Fruit fly (Drosophila melanogaster) whole organism, prepupa: ENCODE results near the gene CG31199.

ENCODE experiments used
- CG10631 ChIP-seq: fragments of 200-800 bp; sonication (Bioruptor generic); optimal IDR thresholded peaks from 2 replicates; lab custom pipeline; 2016; ENCODE audit warnings: missing biosample characterization, missing genetic modification characterization
- CG10669 ChIP-seq: fragments of 200-800 bp; sonication (Bioruptor generic); optimal IDR thresholded peaks from 3 replicates; lab custom pipeline; 2018; ENCODE audit warnings: missing biosample characterization, mild to moderate bottlenecking, missing genetic modification characterization, moderate library complexity
- CG15336 ChIP-seq: fragments of 200-800 bp; sonication (Bioruptor generic); IDR thresholded peaks from 2 replicates; pipeline ENCODE4 v1.3.6; 2022; ENCODE audit warnings: missing biosample characterization, missing genetic modification characterization
- CG1621 ChIP-seq: fragments of 200-800 bp; sonication (Bioruptor generic); optimal IDR thresholded peaks from 3 replicates; lab custom pipeline; 2018; ENCODE audit warnings: missing biosample characterization, mild to moderate bottlenecking, missing genetic modification characterization
- CG16779 ChIP-seq: fragments of 200-800 bp; sonication (Bioruptor generic); optimal IDR thresholded peaks from 3 replicates; lab custom pipeline; 2017; ENCODE audit warnings: missing biosample characterization, mild to moderate bottlenecking, missing genetic modification characterization
- CG3032 ChIP-seq: fragments of 200-800 bp; optimal IDR thresholded peaks from 2 replicates; lab custom pipeline; 2019; ENCODE audit warnings: missing biosample characterization, mild to moderate bottlenecking, missing genetic modification characterization, moderate library complexity
- CG31627 ChIP-seq: fragments of 200-800 bp; sonication (Bioruptor generic); optimal IDR thresholded peaks from 3 replicates; lab custom pipeline; 2016; ENCODE audit warnings: missing biosample characterization, missing genetic modification characterization
- CG32006 ChIP-seq: fragments of 200-800 bp; sonication (Bioruptor generic); optimal IDR thresholded peaks from 3 replicates; lab custom pipeline; 2017; ENCODE audit warnings: missing biosample characterization, mild to moderate bottlenecking, missing genetic modification characterization
- CG34406 ChIP-seq: fragments of 200-800 bp; sonication (Bioruptor generic); optimal IDR thresholded peaks from 3 replicates; lab custom pipeline; 2016; ENCODE audit warnings: missing biosample characterization, missing genetic modification characterization
- CG6163 ChIP-seq: fragments of 200-800 bp; sonication (Bioruptor generic); IDR thresholded peaks from 3 replicates; pipeline ENCODE4 v1.3.6; 2022; ENCODE audit warnings: missing biosample characterization, missing genetic modification characterization
- CG6276 ChIP-seq: fragments of 200-800 bp; sonication (Bioruptor generic); optimal IDR thresholded peaks from 2 replicates; lab custom pipeline; 2017; ENCODE audit warnings: missing biosample characterization, mild to moderate bottlenecking, missing genetic modification characterization
- CG6808 ChIP-seq: fragments of 200-800 bp; sonication (Bioruptor generic); optimal IDR thresholded peaks from 3 replicates; lab custom pipeline; 2017; ENCODE audit warnings: missing biosample characterization, missing genetic modification characterization, mild to moderate bottlenecking, moderate library complexity, missing genetic modification reagents
- CG8119 ChIP-seq: fragments of 200-800 bp; sonication (Bioruptor generic); IDR thresholded peaks from 3 replicates; pipeline ENCODE4 v1.3.6; 2022; ENCODE audit warnings: missing biosample characterization, missing genetic modification characterization
- CG8632 ChIP-seq: fragments of 200-800 bp; sonication (Bioruptor generic); optimal IDR thresholded peaks from 3 replicates; lab custom pipeline; 2016; ENCODE audit warnings: missing biosample characterization, missing genetic modification characterization
- CG9139 ChIP-seq: fragments of 200-800 bp; sonication (Bioruptor generic); optimal IDR thresholded peaks from 3 replicates; lab custom pipeline; 2017; ENCODE audit warnings: missing biosample characterization, mild to moderate bottlenecking, missing genetic modification characterization
- Eip75B ChIP-seq: fragments of 200-800 bp; sonication (Bioruptor generic); optimal IDR thresholded peaks from 3 replicates; lab custom pipeline; 2016; ENCODE audit warnings: missing biosample characterization, missing genetic modification characterization
- Eip78C ChIP-seq: fragments of 200-800 bp; sonication (Bioruptor generic); peaks from one replicate; lab custom pipeline; 2016; ENCODE audit warnings: missing biosample characterization, missing genetic modification characterization
- Eip93F ChIP-seq: fragments of 200-800 bp; sonication (Bioruptor generic); optimal IDR thresholded peaks from 2 replicates; lab custom pipeline; 2016; ENCODE audit warnings: missing biosample characterization, mild to moderate bottlenecking, missing genetic modification characterization
- Ets21C ChIP-seq: fragments of 200-800 bp; sonication (Bioruptor generic); optimal IDR thresholded peaks from 3 replicates; lab custom pipeline; 2016; ENCODE audit warnings: missing biosample characterization, missing genetic modification characterization
- Hr38 ChIP-seq: sonication (Bioruptor generic); optimal IDR thresholded peaks from 2 replicates; lab custom pipeline; 2016; ENCODE audit warnings: missing biosample characterization, missing genetic modification characterization
- Hr39 ChIP-seq: fragments of 200-800 bp; sonication (Bioruptor generic); optimal IDR thresholded peaks from 2 replicates; lab custom pipeline; 2016; ENCODE audit warnings: missing biosample characterization, missing genetic modification characterization
- Hr4 ChIP-seq: fragments of 200-800 bp; sonication (Bioruptor generic); optimal IDR thresholded peaks from 3 replicates; lab custom pipeline; 2016; ENCODE audit warnings: missing biosample characterization, missing genetic modification characterization
- Met ChIP-seq: fragments of 200-800 bp; sonication (Bioruptor generic); optimal IDR thresholded peaks from 3 replicates; lab custom pipeline; 2016; ENCODE audit warnings: missing biosample characterization, missing genetic modification characterization
- Smox ChIP-seq: fragments of 200-800 bp; sonication (Bioruptor generic); optimal IDR thresholded peaks from 3 replicates; lab custom pipeline; 2016; ENCODE audit warnings: missing biosample characterization, missing genetic modification characterization
- Sox102F ChIP-seq: fragments of 200-800 bp; sonication (Bioruptor generic); optimal IDR thresholded peaks from 2 replicates; lab custom pipeline; 2016; ENCODE audit warnings: missing biosample characterization, mild to moderate bottlenecking, missing genetic modification characterization
- Sox15 ChIP-seq: fragments of 200-800 bp; sonication (Bioruptor generic); optimal IDR thresholded peaks from 3 replicates; lab custom pipeline; 2016; ENCODE audit warnings: missing biosample characterization, missing genetic modification characterization
- achi ChIP-seq: fragments of 200-800 bp; sonication (Bioruptor generic); optimal IDR thresholded peaks from 3 replicates; lab custom pipeline; 2016; ENCODE audit warnings: missing biosample characterization, missing genetic modification characterization
- acj6 ChIP-seq: fragments of 200-800 bp; sonication (Bioruptor generic); optimal IDR thresholded peaks from 3 replicates; lab custom pipeline; 2016; ENCODE audit warnings: missing biosample characterization, missing genetic modification characterization
- cyc ChIP-seq: fragments of 200-800 bp; sonication (Bioruptor generic); optimal IDR thresholded peaks from 3 replicates; lab custom pipeline; 2016; ENCODE audit warnings: missing biosample characterization, missing genetic modification characterization
- dac ChIP-seq: fragments of 200-800 bp; sonication (Bioruptor generic); optimal IDR thresholded peaks from 2 replicates; lab custom pipeline; 2017; ENCODE audit warnings: missing biosample characterization, mild to moderate bottlenecking, missing genetic modification characterization
- dsx ChIP-seq: fragments of 200-800 bp; optimal IDR thresholded peaks from 3 replicates; lab custom pipeline; 2019; ENCODE audit warnings: missing biosample characterization, mild to moderate bottlenecking, missing genetic modification characterization, moderate library complexity; ENCODE audit not compliant: poor library complexity, severe bottlenecking
- esn ChIP-seq: fragments of 200-800 bp; sonication (Bioruptor generic); optimal IDR thresholded peaks from 2 replicates; lab custom pipeline; 2016; ENCODE audit warnings: missing biosample characterization, mild to moderate bottlenecking, missing genetic modification characterization, moderate library complexity
- fd85E ChIP-seq: fragments of 200-800 bp; sonication (Bioruptor generic); optimal IDR thresholded peaks from 3 replicates; lab custom pipeline; 2016; ENCODE audit warnings: missing biosample characterization, missing genetic modification characterization
- fkh ChIP-seq: fragments of 200-800 bp; sonication (Bioruptor generic); optimal IDR thresholded peaks from 3 replicates; lab custom pipeline; 2017; ENCODE audit warnings: missing biosample characterization, mild to moderate bottlenecking, missing genetic modification characterization, moderate library complexity
- pdm3 ChIP-seq: fragments of 200-800 bp; sonication (Bioruptor generic); optimal IDR thresholded peaks from 3 replicates; lab custom pipeline; 2016; ENCODE audit warnings: missing biosample characterization, missing genetic modification characterization
- svp ChIP-seq: fragments of 200-800 bp; sonication (Bioruptor generic); peaks from one replicate; lab custom pipeline; 2016; ENCODE audit warnings: missing biosample characterization, missing genetic modification characterization
- topi ChIP-seq: fragments of 200-800 bp; sonication (Bioruptor generic); optimal IDR thresholded peaks from 3 replicates; lab custom pipeline; 2016; ENCODE audit warnings: missing biosample characterization, missing genetic modification characterization
- vri ChIP-seq: fragments of 200-800 bp; sonication (Bioruptor generic); optimal IDR thresholded peaks from 3 replicates; lab custom pipeline; 2016; ENCODE audit warnings: missing biosample characterization, mild to moderate bottlenecking, missing genetic modification characterization

Gene CG31199

DNA sequence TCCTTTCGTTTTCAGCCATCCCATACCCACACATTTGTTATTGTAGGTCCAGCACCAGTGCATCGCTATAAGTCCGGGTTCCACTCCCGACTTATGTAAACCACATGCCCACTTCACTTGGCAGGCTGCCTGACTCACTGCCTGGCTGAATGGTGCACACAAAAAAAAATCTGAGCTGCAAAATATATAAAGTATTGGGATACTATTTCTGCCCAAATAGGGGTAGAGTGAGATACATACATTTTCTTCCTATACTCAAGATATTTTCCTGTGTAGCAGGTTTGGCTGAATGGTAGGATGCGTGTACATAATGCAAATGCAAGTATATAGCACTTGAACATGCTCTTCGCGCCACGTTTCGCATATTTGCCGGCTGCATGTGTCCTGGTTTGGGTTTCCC, 29.5 kb upstream of the CG31199 start (continued):
- TF ChIP-seq dsx, result peak; percentile 31
- no peak for TF ChIP-seq Sox15 (GFP tag; lab: Kevin White, UChicago)
- TF ChIP-seq fkh (GFP tag; lab: Kevin White, UChicago), result no peak
- TF ChIP-seq CG6163 (GFP tag; lab: Robert Waterston, UW), result 0 out of 3 replicates have a peak, but pooled peaks have one; percentile 52
- TF ChIP-seq svp (GFP tag; lab: Kevin White, UChicago), result peak; percentile 69
- no peak for TF ChIP-seq Ets21C (GFP tag; lab: Kevin White, UChicago)
- peak; percentile 45 for TF ChIP-seq achi (GFP tag; lab: Kevin White, UChicago)
- TF ChIP-seq Hr38 (GFP tag; lab: Kevin White, UChicago), result no peak
- TF ChIP-seq CG8632 (GFP tag; lab: Kevin White, UChicago), result no peak
- peak; percentile 8 for TF ChIP-seq Sox102F (GFP tag; lab: Kevin White, UChicago)
- TF ChIP-seq CG15336 (GFP tag; lab: Robert Waterston, UW), result 0 out of 2 replicates have a peak, but pooled peaks have one; percentile 35
- no peak for TF ChIP-seq fd85E (GFP tag; lab: Kevin White, UChicago)
- TF ChIP-seq CG34406 (GFP tag; lab: Kevin White, UChicago), result no peak
- peak; percentile 46 for TF ChIP-seq CG10631
- no peak for TF ChIP-seq CG31627
- TF ChIP-seq CG1621 (tag; lab: Kevin White, UChicago), result peak; percentile 43
- no peak for TF ChIP-seq topi (GFP tag; lab: Kevin White, UChicago)
- TF ChIP-seq Eip75B (GFP tag; lab: Kevin White, UChicago), result peak; percentile 65
- peak; percentile 10 for TF ChIP-seq CG32006 (GFP tag; lab: Kevin White, UChicago)
- peak; percentile 53 for TF ChIP-seq pdm3 (GFP tag; lab: Kevin White, UChicago)
- peak; percentile 39 for TF ChIP-seq acj6
- TF ChIP-seq Eip93F, result no peak
- TF ChIP-seq Hr4 (GFP tag; lab: Kevin White, UChicago), result peak; percentile 11
- TF ChIP-seq Hr39 (GFP tag; lab: Kevin White, UChicago), result no peak
- peak; percentile 67 for TF ChIP-seq CG10669 (GFP tag; lab: Kevin White, UChicago)
- TF ChIP-seq CG6276 (GFP tag; lab: Kevin White, UChicago), result no peak
- TF ChIP-seq CG9139, result no peak
- no peak for TF ChIP-seq dac (GFP tag; lab: Kevin White, UChicago)
- TF ChIP-seq Met, result peak; percentile 24
- peak; percentile 39 for TF ChIP-seq esn
- TF ChIP-seq CG3032 (tag; lab: Kevin White, UChicago), result peak; percentile 40

DNA sequence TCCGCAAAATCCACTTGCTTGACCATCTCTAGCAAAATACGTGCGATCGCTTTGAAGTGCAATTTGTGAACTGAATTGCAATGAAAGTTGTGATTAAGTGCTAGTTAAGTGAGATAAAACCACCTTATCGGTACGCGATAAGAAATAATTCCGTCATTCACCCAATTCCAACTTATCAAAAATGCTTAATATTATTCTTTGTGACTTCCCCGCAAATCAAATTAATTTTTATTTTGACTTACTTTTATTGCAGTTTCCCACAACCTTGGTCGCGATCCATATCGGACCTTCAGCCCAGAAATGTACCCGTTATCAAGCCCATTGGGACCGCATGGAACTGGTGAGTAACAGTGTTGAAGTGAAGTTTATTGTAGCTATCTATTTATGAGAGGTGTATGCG, 28.9 kb upstream of the CG31199 start, which contains the start of gene Takl1:
Gene Takl1, minus strand, starts transcription at position 59 of the 400 bp plus-strand sequence.
- no peak for TF ChIP-seq cyc (GFP tag; lab: Kevin White, UChicago)
- TF ChIP-seq pdm3 (GFP tag; lab: Kevin White, UChicago), result no peak
- no peak for TF ChIP-seq CG16779 (tag; lab: Kevin White, UChicago)
- no peak for TF ChIP-seq Eip93F
- TF ChIP-seq CG8119, result no peak
- peak; percentile 18 for TF ChIP-seq vri (GFP tag; lab: Kevin White, UChicago)
- TF ChIP-seq Smox (GFP tag; lab: Kevin White, UChicago), result no peak

dm6 chr3R:20766156-20766486, 22.5 kb upstream of the CG31199 start:
- TF ChIP-seq svp (GFP tag; lab: Kevin White, UChicago) (peak; percentile 93), Eip78C (GFP tag; lab: Kevin White, UChicago) (peak; percentile 63), CG10631 (peak; percentile 13), CG6808 (no peak)
